Worm (Caenorhabditis elegans): Measurements from ENCODE around the gene C44H9.5.

ce11 chrV:12898583-12899232 lies 49.0 kb upstream of the C44H9.5 start:
- TF ChIP-seq madf-8 (GFP tag; conservative IDR thresholded peaks at IDR 0.05), result no peak
- TF ChIP-seq bed-1 (GFP tag; IDR thresholded peaks at IDR 0.05), result no peak
- no peak for TF ChIP-seq ztf-3 (GFP tag; optimal IDR thresholded peaks at IDR 0.05)
- TF ChIP-seq hrde-1 (tag; optimal IDR thresholded peaks at IDR 0.05; ENCODE audit: borderline replicate concordance), result no peak
- TF ChIP-seq pbrm-1 (GFP tag; IDR thresholded peaks at IDR 0.05), result no peak

All from whole organism, young adult.